Worm (Caenorhabditis elegans) whole organism, L4/young adult: ENCODE results near the gene F26D11.1.

Experiments used
- W03F9.2 ChIP-seq: fragments of 150-350 bp; optimal IDR thresholded peaks from 2 replicates; lab custom pipeline; 2014; ENCODE audit warnings: missing biosample characterization, missing genetic modification characterization
- dao-5 ChIP-seq: sonication (generic microtip); optimal IDR thresholded peaks from 2 replicates; lab custom pipeline; 2016; ENCODE audit warnings: missing genotype, missing genetic modification characterization, moderate library complexity, missing compliant biosample characterization
- him-1 ChIP-seq: sonication (generic microtip); optimal IDR thresholded peaks from 2 replicates; lab custom pipeline; 2016; ENCODE audit warnings: missing genotype, missing genetic modification reagents, missing genetic modification characterization, missing compliant biosample characterization

The F26D11.1 gene

ce11 chrV:8010846-8011245 lies 29.5 kb downstream of the F26D11.1 start, which contains the start of gene lmtr-2:
lmtr-2 (minus strand) TSS chrV:8011106.
- TF ChIP-seq him-1 (tag; lab: Kevin White, UChicago) = no peak
- TF ChIP-seq dao-5 (tag; lab: Kevin White, UChicago) = no peak
- TF ChIP-seq W03F9.2 (tag; lab: Kevin White, UChicago) = no peak

- TF ChIP-seq W03F9.2 (tag; lab: Kevin White, UChicago) = no peak
- no peak for TF ChIP-seq dao-5 (tag; lab: Kevin White, UChicago)
- no peak for TF ChIP-seq him-1 (tag; lab: Kevin White, UChicago)
These were observed 30.7 kb downstream of the F26D11.1 start, which contains the start of gene rpb-9 for ce11 chrV:8012032-8012431. rpb-9 (minus strand) TSS chrV:8012345.

ce11 chrV:8013901-8014388 lies 32.6 kb downstream of the F26D11.1 start, which contains the start of gene Y97E10AR.6:
Y97E10AR.6 (minus strand) TSS chrV:8013951.
- no peak for TF ChIP-seq him-1 (tag; lab: Kevin White, UChicago)
- peak; percentile 25 for TF ChIP-seq W03F9.2 (tag; lab: Kevin White, UChicago)
- TF ChIP-seq dao-5 (tag; lab: Kevin White, UChicago) = no peak

ce11 chrV:8016928-8017327 lies 35.6 kb downstream of the F26D11.1 start, which contains the start of gene sptl-2:
sptl-2 (plus strand) TSS chrV:8017207.
- TF ChIP-seq W03F9.2 (tag; lab: Kevin White, UChicago) (no peak), him-1 (tag; lab: Kevin White, UChicago) (no peak), dao-5 (tag; lab: Kevin White, UChicago) (no peak)

ce11 chrV:8017924-8018323 lies 36.6 kb downstream of the F26D11.1 start:
- no peak for TF ChIP-seq dao-5 (tag; lab: Kevin White, UChicago)
- TF ChIP-seq W03F9.2 (tag; lab: Kevin White, UChicago) = no peak
- no peak for TF ChIP-seq him-1 (tag; lab: Kevin White, UChicago)

ce11 chrV:8018919-8019318 lies 37.6 kb downstream of the F26D11.1 start:
- no peak for TF ChIP-seq dao-5 (tag; lab: Kevin White, UChicago)
- no peak for TF ChIP-seq him-1 (tag; lab: Kevin White, UChicago)
- TF ChIP-seq W03F9.2 (tag; lab: Kevin White, UChicago) = no peak

- TF ChIP-seq W03F9.2 (tag; lab: Kevin White, UChicago) (no peak), him-1 (tag; lab: Kevin White, UChicago) (no peak), dao-5 (tag; lab: Kevin White, UChicago) (no peak)
These were observed 38.4 kb downstream of the F26D11.1 start for ce11 chrV:8019783-8020182.

- TF ChIP-seq W03F9.2 (tag; lab: Kevin White, UChicago) (no peak), dao-5 (tag; lab: Kevin White, UChicago) (no peak), him-1 (tag; lab: Kevin White, UChicago) (no peak)
These were observed 40.7 kb downstream of the F26D11.1 start, which contains the start of gene ech-3 for ce11 chrV:8022040-8022439. ech-3 (plus strand) TSS chrV:8022217.

- TF ChIP-seq him-1 (tag; lab: Kevin White, UChicago) (no peak), W03F9.2 (tag; lab: Kevin White, UChicago) (no peak), dao-5 (tag; lab: Kevin White, UChicago) (no peak)
These were observed 43.4 kb downstream of the F26D11.1 start, which contains the start of gene F43H9.3 for ce11 chrV:8024752-8025151. F43H9.3 (minus strand) TSS chrV:8024940.

ce11 chrV:8025259-8025658 lies 43.9 kb downstream of the F26D11.1 start:
- TF ChIP-seq W03F9.2 (tag; lab: Kevin White, UChicago) (no peak), dao-5 (tag; lab: Kevin White, UChicago) (no peak), him-1 (tag; lab: Kevin White, UChicago) (no peak)

- TF ChIP-seq W03F9.2 (tag; lab: Kevin White, UChicago) = no peak
These were observed 45.0 kb downstream of the F26D11.1 start, which contains the start of gene F43H9.4 for ce11 chrV:8026343-8026742. F43H9.4 (plus strand) TSS chrV:8026708.

ce11 chrV:8027429-8028142 lies 46.2 kb downstream of the F26D11.1 start:
- no peak for TF ChIP-seq dao-5 (tag; lab: Kevin White, UChicago)
- TF ChIP-seq W03F9.2 (tag; lab: Kevin White, UChicago) = no peak
- TF ChIP-seq him-1 (tag; lab: Kevin White, UChicago) = no peak

ce11 chrV:8028825-8029489 lies 47.6 kb downstream of the F26D11.1 start, which contains the start of gene oma-2:
oma-2 (plus strand) TSS chrV:8029439.
- no peak for TF ChIP-seq him-1 (tag; lab: Kevin White, UChicago)
- TF ChIP-seq dao-5 (tag; lab: Kevin White, UChicago) = no peak
- TF ChIP-seq W03F9.2 (tag; lab: Kevin White, UChicago) = no peak
